Worm (Caenorhabditis elegans): ENCODE data around the gene T24C12.1.

DNA sequence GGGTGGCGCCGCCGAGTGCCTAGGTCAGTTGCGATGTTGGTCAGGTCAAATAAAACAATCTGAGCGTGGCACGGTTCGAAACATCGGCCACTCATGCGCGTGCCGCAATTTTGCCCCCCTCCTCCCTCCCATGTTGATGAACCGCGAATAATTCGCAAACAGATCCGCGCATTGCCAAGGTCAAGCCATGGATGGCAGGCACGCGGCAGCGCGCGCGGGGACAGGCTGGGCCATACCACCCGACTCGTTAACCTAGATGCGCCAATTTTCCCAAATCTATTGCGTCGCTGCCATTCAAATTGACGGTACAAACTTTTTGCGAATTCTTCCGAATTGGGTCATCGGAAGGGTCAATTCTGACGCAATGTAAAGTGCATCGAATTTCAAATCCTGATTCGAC, 17.4 kb downstream of the T24C12.1 start:
- TF ChIP-seq ama-1 (optimal IDR thresholded peaks at IDR 0.05), result no peak
- no peak for TF ChIP-seq daf-12 (tag; optimal IDR thresholded peaks at IDR 0.05)
- no peak for TF ChIP-seq pqm-1 (tag; optimal IDR thresholded peaks at IDR 0.05)
- no peak for TF ChIP-seq nhr-67 (tag; optimal IDR thresholded peaks at IDR 0.05)
- peak; percentile 0 for TF ChIP-seq lsy-12 (tag; optimal IDR thresholded peaks at IDR 0.05)
- no peak for TF ChIP-seq skn-1 (tag; optimal IDR thresholded peaks at IDR 0.05)
- TF ChIP-seq aly-2 (tag; optimal IDR thresholded peaks at IDR 0.05), result no peak
- TF ChIP-seq nhr-77 (tag; optimal IDR thresholded peaks at IDR 0.05), result no peak

All from whole organism, L3 larva.